Worm (Caenorhabditis elegans) whole organism, L2 larva: Measurements from ENCODE around the gene Y41E3.6.

Source experiments
- F13H6.1 ChIP-seq: sonication (generic microtip); optimal IDR thresholded peaks from 2 replicates; lab custom pipeline; 2016; ENCODE audit warnings: missing genetic modification characterization, missing compliant biosample characterization
- aly-2 ChIP-seq: fragments of 150-350 bp; optimal IDR thresholded peaks from 2 replicates; lab custom pipeline; 2014; ENCODE audit warnings: missing biosample characterization, missing genetic modification characterization
- ama-1 ChIP-seq: fragments of 150-350 bp; optimal IDR thresholded peaks from 2 replicates; lab custom pipeline; 2018; ENCODE audit warnings: inconsistent platforms
- lsy-2 ChIP-seq, 2 experiments: fragments of 150-350 bp in 1 of 2; sonication (generic microtip) in 1 of 2; optimal IDR thresholded peaks; 2 replicates each; lab custom pipeline; 2014 to 2017; ENCODE audit warnings: missing biosample characterization in 2 of 2, missing genetic modification characterization in 2 of 2
- nhr-11 ChIP-seq: fragments of 150-350 bp; optimal IDR thresholded peaks from 2 replicates; lab custom pipeline; 2014; ENCODE audit warnings: missing biosample characterization, missing genetic modification characterization
- nhr-25 ChIP-seq: fragments of 150-350 bp; sonication (generic microtip); optimal IDR thresholded peaks from 3 replicates; lab custom pipeline; 2014; ENCODE audit warnings: missing biosample characterization, missing genetic modification characterization
- skn-1 ChIP-seq: sonication (generic microtip); optimal IDR thresholded peaks from 2 replicates; lab custom pipeline; 2017; ENCODE audit warnings: missing biosample characterization, missing genetic modification characterization

DNA sequence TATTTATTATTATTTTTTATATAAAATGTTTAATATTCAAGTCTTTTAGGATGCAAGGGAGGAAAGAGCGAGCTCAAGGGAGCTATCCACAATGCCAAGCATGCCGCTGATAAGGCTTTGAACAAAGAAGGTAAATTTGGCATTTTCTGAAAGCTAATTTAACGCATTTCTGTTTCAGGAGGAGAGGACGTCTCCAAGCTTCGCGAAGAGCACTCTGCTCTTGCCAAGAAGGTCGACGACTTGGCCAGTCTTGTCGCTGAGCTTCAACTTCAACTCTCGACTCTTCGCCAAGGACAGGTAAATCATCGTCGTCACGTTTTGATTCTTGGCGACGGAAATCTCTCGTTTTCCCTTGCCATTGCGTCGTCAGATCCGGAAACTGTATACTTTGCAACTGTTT, 30.9 kb downstream of the Y41E3.6 start:
- TF ChIP-seq skn-1 (tag; lab: Kevin White, UChicago): no peak
- no peak for TF ChIP-seq F13H6.1 (tag; lab: Kevin White, UChicago)
- TF ChIP-seq lsy-2 (tag; optimal IDR thresholded peaks at IDR 0.05; lab: Kevin White, UChicago): no peak
- no peak for TF ChIP-seq aly-2 (tag; lab: Kevin White, UChicago)
- TF ChIP-seq nhr-25: no peak
- no peak for TF ChIP-seq ama-1 (lab: Kevin White, UChicago)
- TF ChIP-seq nhr-11 (tag; lab: Kevin White, UChicago): no peak
